Worm (Caenorhabditis elegans) whole organism, L2 larva: ENCODE measurements around the gene H40L08.2.

Experiments
- ama-1 ChIP-seq: fragments of 150-350 bp; optimal IDR thresholded peaks from 2 replicates; lab custom pipeline; 2018; ENCODE audit warnings: inconsistent platforms
- dmd-4 ChIP-seq: sonication (generic microtip); optimal IDR thresholded peaks from 2 replicates; lab custom pipeline; 2017; ENCODE audit warnings: missing biosample characterization, missing genetic modification characterization
- lin-39 ChIP-seq: fragments of 150-350 bp; optimal IDR thresholded peaks from 2 replicates; lab custom pipeline; 2014; ENCODE audit warnings: missing biosample characterization, missing genetic modification reagents, missing genetic modification characterization
- lsy-2 ChIP-seq, 2 experiments: fragments of 150-350 bp in 1 of 2; sonication (generic microtip) in 1 of 2; optimal IDR thresholded peaks; 2 replicates each; lab custom pipeline; 2014 to 2017; ENCODE audit warnings: missing biosample characterization in 2 of 2, missing genetic modification characterization in 2 of 2
- unc-62 ChIP-seq: fragments of 150-350 bp; optimal IDR thresholded peaks from 2 replicates; lab custom pipeline; 2014; ENCODE audit warnings: missing biosample characterization, missing genetic modification reagents, missing genetic modification characterization

ce11 chrX:15103481-15103880 lies 25.9 kb upstream of the H40L08.2 start:
- TF ChIP-seq ama-1 (lab: Kevin White, UChicago) (no peak), lin-39 (no peak), dmd-4 (tag; lab: Kevin White, UChicago) (no peak), lsy-2 (tag; optimal IDR thresholded peaks at IDR 0.05; lab: Kevin White, UChicago) (no peak), unc-62 (no peak)
